Worm (Caenorhabditis elegans) whole organism, L4 larva: ENCODE data around the gene W02B12.12.

Experiments used
- T20F7.1 ChIP-seq: fragments of 200-800 bp; sonication (Bioruptor generic); optimal IDR thresholded peaks from 2 replicates; lab custom pipeline; 2018; ENCODE audit warnings: mild to moderate bottlenecking, missing genetic modification characterization, missing compliant biosample characterization
- Y105C5A.15 ChIP-seq: fragments of 200-800 bp; sonication (Bioruptor generic); IDR thresholded peaks from 2 replicates; pipeline ENCODE4 v1.3.6; 2022; ENCODE audit warnings: missing genetic modification characterization, missing compliant biosample characterization
- Y75B8A.6 ChIP-seq: fragments of 200-800 bp; sonication (Bioruptor generic); IDR thresholded peaks from 2 replicates; pipeline ENCODE4 v1.3.6; 2022; ENCODE audit warnings: missing genetic modification reagents, missing genetic modification characterization, missing compliant biosample characterization
- ZK546.5 ChIP-seq, 2 experiments: sonication (generic microtip); optimal IDR thresholded peaks; 2 replicates each; lab custom pipeline; 2017; ENCODE audit warnings: missing biosample characterization in 2 of 2, missing genetic modification characterization in 2 of 2
- aly-2 ChIP-seq: sonication (generic microtip); optimal IDR thresholded peaks from 2 replicates; lab custom pipeline; 2018; ENCODE audit warnings: missing biosample characterization, missing genetic modification characterization
- attf-4 ChIP-seq: sonication (generic microtip); optimal IDR thresholded peaks from 3 replicates; lab custom pipeline; 2017; ENCODE audit warnings: missing biosample characterization, missing genetic modification characterization
- ceh-28 ChIP-seq: fragments of 150-350 bp; optimal IDR thresholded peaks from 2 replicates; lab custom pipeline; 2014; ENCODE audit warnings: missing biosample characterization, missing genetic modification reagents, missing genetic modification characterization
- ceh-44 ChIP-seq: fragments of 200-800 bp; sonication (Bioruptor generic); IDR thresholded peaks from 2 replicates; pipeline ENCODE4 v1.3.6; 2022; ENCODE audit warnings: missing genetic modification reagents, missing genetic modification characterization, missing compliant biosample characterization
- ceh-82 ChIP-seq: sonication (generic microtip); optimal IDR thresholded peaks from 2 replicates; lab custom pipeline; 2017; ENCODE audit warnings: missing biosample characterization, missing genetic modification characterization
- ctbp-1 ChIP-seq: fragments of 200-800 bp; sonication (Bioruptor generic); IDR thresholded peaks from 2 replicates; pipeline ENCODE4 v1.3.6; 2022; ENCODE audit warnings: missing genetic modification reagents, missing genetic modification characterization, missing compliant biosample characterization
- daf-16 ChIP-seq, 3 experiments: sonication (generic microtip); optimal IDR thresholded peaks; 2 replicates each; lab custom pipeline; 2016 to 2017; ENCODE audit warnings: missing genetic modification characterization in 3 of 3, missing genetic modification reagents in 3 of 3, mild to moderate bottlenecking in 2 of 3, missing compliant biosample characterization in 2 of 3, missing biosample characterization in 1 of 3, moderate library complexity in 1 of 3
- daf-8 ChIP-seq: fragments of 200-800 bp; sonication (Bioruptor generic); IDR thresholded peaks from 2 replicates; pipeline ENCODE4 v1.3.6; 2022; ENCODE audit warnings: missing genetic modification characterization, missing compliant biosample characterization
- dmd-6 ChIP-seq: fragments of 200-800 bp; sonication (Bioruptor generic); IDR thresholded peaks from 2 replicates; pipeline ENCODE4 v1.3.6; 2022; ENCODE audit warnings: missing genetic modification reagents, missing genetic modification characterization, missing compliant biosample characterization
- duxl-1 ChIP-seq: sonication (generic microtip); optimal IDR thresholded peaks from 2 replicates; lab custom pipeline; 2016; ENCODE audit warnings: mild to moderate bottlenecking, missing genetic modification characterization, moderate library complexity, missing compliant biosample characterization; ENCODE audit not compliant: poor library complexity
- egl-43 ChIP-seq: fragments of 200-800 bp; sonication (Bioruptor generic); IDR thresholded peaks from 2 replicates; pipeline ENCODE4 v1.3.6; 2022; ENCODE audit warnings: missing genetic modification reagents, missing genetic modification characterization, missing compliant biosample characterization
- hlh-11 ChIP-seq: fragments of 200-800 bp; sonication (Bioruptor generic); optimal IDR thresholded peaks from 2 replicates; lab custom pipeline; 2018; ENCODE audit warnings: mild to moderate bottlenecking, missing genetic modification characterization, missing compliant biosample characterization
- hlh-30 ChIP-seq: sonication (generic microtip); optimal IDR thresholded peaks from 2 replicates; lab custom pipeline; 2017; ENCODE audit warnings: antibody characterized with exemption, mild to moderate bottlenecking, missing genetic modification characterization, missing compliant biosample characterization; ENCODE audit not compliant: insufficient read depth
- hmg-1.1 ChIP-seq: fragments of 200-800 bp; sonication (Bioruptor generic); IDR thresholded peaks from 2 replicates; pipeline ENCODE4 v1.3.6; 2022; ENCODE audit warnings: missing genetic modification reagents, missing genetic modification characterization, missing compliant biosample characterization
- lim-7 ChIP-seq: fragments of 200-800 bp; sonication (Bioruptor generic); IDR thresholded peaks from 2 replicates; pipeline ENCODE4 v1.3.6; 2022; ENCODE audit warnings: missing genetic modification characterization, missing compliant biosample characterization
- lin-13 ChIP-seq: fragments of 150-350 bp; optimal IDR thresholded peaks from 2 replicates; lab custom pipeline; 2014; ENCODE audit warnings: missing biosample characterization, missing genetic modification reagents, missing genetic modification characterization
- lin-29 ChIP-seq: fragments of 200-800 bp; sonication (Bioruptor generic); IDR thresholded peaks from 2 replicates; pipeline ENCODE4 v1.3.6; 2022; ENCODE audit warnings: missing genetic modification reagents, missing genetic modification characterization, missing compliant biosample characterization
- madf-9 ChIP-seq: fragments of 200-800 bp; sonication (Bioruptor generic); conservative IDR thresholded peaks from 2 replicates; pipeline ENCODE4 v1.3.6; 2022; ENCODE audit warnings: missing genetic modification reagents, missing genetic modification characterization, missing compliant biosample characterization
- mdl-1 ChIP-seq, 2 experiments: fragments of 150-350 bp in 1 of 2; sonication (generic microtip) in 1 of 2; optimal IDR thresholded peaks; 2 replicates each; lab custom pipeline; 2014 to 2017; ENCODE audit warnings: missing biosample characterization in 2 of 2, missing genetic modification characterization in 2 of 2
- mdt-29 ChIP-seq: fragments of 200-800 bp; sonication (Bioruptor generic); IDR thresholded peaks from 2 replicates; pipeline ENCODE4 v1.3.6; 2022; ENCODE audit warnings: missing genetic modification reagents, missing genetic modification characterization, missing compliant biosample characterization
- nhr-10 ChIP-seq: fragments of 150-350 bp; optimal IDR thresholded peaks from 2 replicates; lab custom pipeline; 2014; ENCODE audit warnings: missing biosample characterization, missing genetic modification characterization
- nhr-102 ChIP-seq: sonication (generic microtip); optimal IDR thresholded peaks from 2 replicates; lab custom pipeline; 2016; ENCODE audit warnings: mild to moderate bottlenecking, missing genetic modification characterization, moderate library complexity, missing compliant biosample characterization
- nhr-11 ChIP-seq: fragments of 150-350 bp; optimal IDR thresholded peaks from 2 replicates; lab custom pipeline; 2014; ENCODE audit warnings: missing biosample characterization, missing genetic modification characterization
- nhr-237 ChIP-seq: sonication (generic microtip); optimal IDR thresholded peaks from 2 replicates; lab custom pipeline; 2017; ENCODE audit warnings: missing biosample characterization, missing genetic modification characterization
- nhr-48 ChIP-seq: sonication (generic microtip); optimal IDR thresholded peaks from 2 replicates; lab custom pipeline; 2016; ENCODE audit warnings: mild to moderate bottlenecking, missing genetic modification characterization, missing compliant biosample characterization
- nhr-76 ChIP-seq: fragments of 150-350 bp; optimal IDR thresholded peaks from 2 replicates; lab custom pipeline; 2014; ENCODE audit warnings: missing biosample characterization, missing genetic modification characterization
- nhr-77 ChIP-seq: fragments of 150-350 bp; optimal IDR thresholded peaks from 2 replicates; lab custom pipeline; 2014; ENCODE audit warnings: missing biosample characterization, missing genetic modification characterization
- pqm-1 ChIP-seq: sonication (generic microtip); optimal IDR thresholded peaks from 2 replicates; lab custom pipeline; 2017; ENCODE audit warnings: missing biosample characterization, missing genetic modification characterization
- saeg-2 ChIP-seq: fragments of 200-800 bp; sonication (Bioruptor generic); IDR thresholded peaks from 2 replicates; pipeline ENCODE4 v1.3.6; 2022; ENCODE audit warnings: missing genetic modification reagents, missing genetic modification characterization, missing compliant biosample characterization
- set-16 ChIP-seq: fragments of 200-800 bp; sonication (Bioruptor generic); IDR thresholded peaks from 2 replicates; pipeline ENCODE4 v1.3.6; 2022; ENCODE audit warnings: missing genetic modification reagents, missing genetic modification characterization, missing compliant biosample characterization
- skn-1 ChIP-seq: fragments of 150-350 bp; optimal IDR thresholded peaks from 2 replicates; lab custom pipeline; 2014; ENCODE audit warnings: missing biosample characterization, missing genetic modification characterization
- tag-97 ChIP-seq: fragments of 200-800 bp; sonication (Bioruptor generic); IDR thresholded peaks from 2 replicates; pipeline ENCODE4 v1.3.6; 2022; ENCODE audit warnings: missing genetic modification characterization, missing compliant biosample characterization
- unc-62 ChIP-seq, 3 experiments: fragments of 150-350 bp in 1 of 3; sonication (generic microtip); optimal IDR thresholded peaks in 2 of 3; peaks in 1 of 3; 1 replicate in 1 of 3; 2 replicates in 2 of 3; lab custom pipeline; 2014 to 2017; ENCODE audit warnings: missing biosample characterization in 3 of 3, missing genetic modification characterization in 3 of 3, missing genetic modification reagents in 3 of 3, missing genotype in 1 of 3
- zfp-2 ChIP-seq: sonication (generic microtip); optimal IDR thresholded peaks from 2 replicates; lab custom pipeline; 2016; ENCODE audit warnings: mild to moderate bottlenecking, missing genetic modification characterization, missing compliant biosample characterization
- zip-11 ChIP-seq: fragments of 200-800 bp; sonication (Bioruptor generic); IDR thresholded peaks from 2 replicates; pipeline ENCODE4 v1.3.6; 2022; ENCODE audit warnings: missing genetic modification characterization, missing compliant biosample characterization
- zip-2 ChIP-seq: fragments of 150-350 bp; optimal IDR thresholded peaks from 2 replicates; lab custom pipeline; 2014; ENCODE audit warnings: missing biosample characterization, missing genetic modification characterization
- ztf-7 ChIP-seq: fragments of 150-350 bp; optimal IDR thresholded peaks from 2 replicates; lab custom pipeline; 2014; ENCODE audit warnings: missing biosample characterization, missing genetic modification characterization

W02B12.12 gene

DNA sequence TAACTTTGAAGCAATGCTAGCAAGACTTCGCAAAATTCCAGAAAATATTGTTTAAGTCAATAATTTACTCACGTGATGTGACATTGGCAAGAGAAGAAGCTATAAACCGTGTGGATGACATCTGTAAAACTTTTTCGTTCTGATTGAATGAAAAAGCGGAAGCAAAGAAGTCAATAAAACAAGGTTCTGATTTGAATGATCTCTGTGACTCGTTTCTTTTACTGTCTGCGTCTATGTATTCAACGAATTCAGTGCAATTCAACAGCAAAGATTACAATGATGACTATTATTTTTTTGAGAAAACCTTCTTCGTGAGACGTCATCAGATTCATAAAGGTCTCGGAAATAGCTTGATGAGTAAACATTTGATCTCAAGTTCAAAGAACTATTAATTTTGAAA lies 13.9 kb upstream of the W02B12.12 start, which contains the start of gene hacl-1 (continued):
- no peak for TF ChIP-seq Y75B8A.6 (GFP tag; lab: Robert Waterston, UW)
- no peak for TF ChIP-seq lim-7 (GFP tag; lab: Robert Waterston, UW)
- TF ChIP-seq saeg-2 (GFP tag; lab: Robert Waterston, UW), result no peak
- no peak for TF ChIP-seq ztf-7 (tag; lab: Kevin White, UChicago)
- no peak for TF ChIP-seq T20F7.1 (GFP tag; lab: Kevin White, UChicago)
- no peak for TF ChIP-seq zfp-2 (tag; lab: Kevin White, UChicago)
- no peak for TF ChIP-seq duxl-1 (tag; lab: Kevin White, UChicago)
- TF ChIP-seq skn-1 (tag; lab: Kevin White, UChicago), result no peak
- TF ChIP-seq nhr-76 (tag; lab: Kevin White, UChicago), result no peak
- no peak for TF ChIP-seq tag-97 (GFP tag; lab: Robert Waterston, UW)
- no peak for TF ChIP-seq daf-8
- TF ChIP-seq ceh-28 (tag; lab: Kevin White, UChicago), result no peak
- no peak for TF ChIP-seq zip-11 (GFP tag; lab: Robert Waterston, UW)
- no peak for TF ChIP-seq nhr-10 (tag; lab: Kevin White, UChicago)
- no peak for TF ChIP-seq madf-9 (GFP tag; lab: Robert Waterston, UW)
- peak; percentile 43 for TF ChIP-seq hlh-30 (tag; lab: Kevin White, UChicago)
- no peak for TF ChIP-seq ZK546.5 (tag; optimal IDR thresholded peaks at IDR 0.05; lab: Kevin White, UChicago)
- no peak for TF ChIP-seq zip-2 (tag; lab: Kevin White, UChicago)
- peak; percentile 48 for TF ChIP-seq nhr-48 (tag; lab: Kevin White, UChicago)
- no peak for TF ChIP-seq pqm-1 (tag; lab: Kevin White, UChicago)
- TF ChIP-seq daf-16 (GFP tag; optimal IDR thresholded peaks at IDR 0.05; lab: Kevin White, UChicago), result no peak
- TF ChIP-seq daf-16 (tag; optimal IDR thresholded peaks at IDR 0.05; lab: Kevin White, UChicago), result peak; percentile 19
- no peak for TF ChIP-seq nhr-237 (tag; lab: Kevin White, UChicago)
- no peak for TF ChIP-seq nhr-11 (tag; lab: Kevin White, UChicago)
- peak; percentile 28 for TF ChIP-seq nhr-102
- TF ChIP-seq lin-29 (GFP tag; lab: Robert Waterston, UW), result no peak
- TF ChIP-seq ceh-44 (GFP tag; lab: Robert Waterston, UW), result no peak
- TF ChIP-seq hmg-1.1 (GFP tag; lab: Robert Waterston, UW), result 0 out of 2 replicates have a peak, but pooled peaks have one; percentile 7
- no peak for TF ChIP-seq set-16
- TF ChIP-seq hlh-11 (tag; lab: Kevin White, UChicago), result peak; percentile 57
- no peak for TF ChIP-seq egl-43 (GFP tag; lab: Robert Waterston, UW)
- TF ChIP-seq dmd-6 (GFP tag; lab: Robert Waterston, UW), result peak; percentile 64
- TF ChIP-seq mdt-29 (GFP tag; lab: Robert Waterston, UW), result no peak
- no peak for TF ChIP-seq ctbp-1
- peak; percentile 15 for TF ChIP-seq lin-13 (GFP tag; lab: Kevin White, UChicago)
- no peak for TF ChIP-seq Y105C5A.15
- TF ChIP-seq nhr-77 (tag; lab: Kevin White, UChicago), result peak; percentile 9
- no peak for TF ChIP-seq attf-4
- no peak for TF ChIP-seq ceh-82 (tag; lab: Kevin White, UChicago)
- TF ChIP-seq aly-2 (tag; lab: Kevin White, UChicago), result no peak
- no peak for TF ChIP-seq mdl-1 (tag; optimal IDR thresholded peaks at IDR 0.05; lab: Kevin White, UChicago)
- TF ChIP-seq, all 104 proteins: peak for 18

DNA sequence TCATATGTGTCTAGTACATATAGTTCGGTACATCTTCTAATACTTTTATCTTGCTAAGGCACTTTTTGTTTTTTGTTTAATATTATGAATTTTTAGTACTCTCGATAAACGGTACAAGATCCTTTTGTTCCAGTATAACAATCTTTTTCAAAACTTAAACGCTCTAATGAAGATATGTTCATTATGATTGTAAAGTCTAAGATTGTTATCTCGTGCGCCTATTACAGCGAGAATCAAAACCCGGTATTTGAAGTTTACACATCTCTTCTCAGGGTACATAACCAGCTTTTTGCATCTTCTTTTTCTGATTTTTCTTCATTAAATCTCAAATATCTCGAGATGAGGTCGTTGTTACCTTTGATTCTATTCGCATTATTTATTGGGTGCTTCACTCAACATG lies 9.0 kb upstream of the W02B12.12 start, which contains the start of gene B0334.13:
Gene B0334.13 (plus strand): TSS at position 301 of the 400 bp plus-strand sequence.
- TF ChIP-seq T20F7.1 (GFP tag; lab: Kevin White, UChicago) (no peak), unc-62 (GFP tag; optimal IDR thresholded peaks at IDR 0.05 in 1 of 2; lab: Kevin White, UChicago) (peak in 1 of 2 experiments; percentile 21), unc-62 (tag; optimal IDR thresholded peaks at IDR 0.05; lab: Kevin White, UChicago) (no peak)
